Fruit fly (Drosophila melanogaster) whole organism: ENCODE data around the gene CG1354.

ENCODE experiments used
- Dll ChIP-seq: fragments of >200 bp; optimal IDR thresholded peaks from 2 replicates; lab custom pipeline; 2017
- EcR ChIP-seq, 2 experiments: fragments of >200 bp; optimal IDR thresholded peaks; 2 replicates each; lab custom pipeline; 2017; ENCODE audit warnings: missing biosample characterization in 2 of 2, missing genetic modification characterization in 2 of 2, missing genetic modification reagents in 2 of 2
- psq ChIP-seq: fragments of >200 bp; optimal IDR thresholded peaks from 2 replicates; lab custom pipeline; 2017
- usp ChIP-seq: fragments of >200 bp; optimal IDR thresholded peaks from 2 replicates; lab custom pipeline; 2017; ENCODE audit warnings: missing biosample characterization, missing genetic modification characterization, mixed read lengths

DNA sequence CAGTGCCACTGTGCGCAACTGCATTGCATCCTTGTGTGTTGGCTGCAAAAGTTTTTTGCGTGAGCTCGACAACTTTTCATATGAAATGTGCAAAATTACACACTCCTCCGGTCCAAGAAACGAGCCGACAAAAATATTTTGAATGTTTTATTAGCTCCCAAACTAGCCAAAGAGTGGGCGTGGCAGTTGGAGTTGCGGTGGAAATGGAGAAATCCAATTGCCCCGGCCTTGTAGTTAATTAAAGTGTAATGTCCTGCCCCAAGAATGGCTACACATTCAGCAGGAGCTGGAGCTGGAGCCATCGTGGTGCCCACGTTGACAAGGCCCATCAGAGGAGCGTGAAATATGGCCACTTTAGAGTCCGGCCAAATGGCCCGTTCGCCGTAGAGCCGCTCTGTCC is 4.4 kb downstream of the CG1354 start, which contains the start of gene CARPB:
- TF ChIP-seq EcR (GFP tag; optimal IDR thresholded peaks at IDR 0.05; lab: Kevin White, UChicago) (no peak), usp (no peak), psq (lab: Kevin White, UChicago) (no peak), Dll (lab: Kevin White, UChicago) (no peak)
